Fruit fly (Drosophila melanogaster): ENCODE data around the gene Mocs1.

Gene Mocs1

DNA sequence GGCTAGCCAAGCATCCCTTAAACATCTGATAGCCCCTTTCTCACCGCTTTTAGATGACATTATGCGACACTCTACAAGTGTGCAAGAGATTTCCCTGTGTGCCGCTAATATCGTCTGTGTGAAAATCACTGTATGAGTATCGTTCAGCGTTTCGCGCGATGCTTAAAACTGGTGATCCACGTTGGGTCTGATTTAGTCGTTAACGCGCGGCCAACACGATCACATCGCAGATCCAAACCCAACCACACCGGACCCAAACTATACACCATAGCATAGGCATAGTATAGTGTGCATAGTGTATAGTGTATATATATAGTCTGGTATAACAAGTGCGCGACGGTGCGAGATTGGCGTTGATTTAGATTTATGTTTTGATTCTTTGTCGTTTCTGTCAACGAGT lies 16.5 kb upstream of the Mocs1 start, which contains the start of gene CG7888:
Gene CG7888 (plus strand): TSS at position 193 of the 400 bp plus-strand sequence.
- TF ChIP-seq CG17801 (GFP tag; optimal IDR thresholded peaks at IDR 0.05; ENCODE audit: partially characterized antibody) = no peak

DNA sequence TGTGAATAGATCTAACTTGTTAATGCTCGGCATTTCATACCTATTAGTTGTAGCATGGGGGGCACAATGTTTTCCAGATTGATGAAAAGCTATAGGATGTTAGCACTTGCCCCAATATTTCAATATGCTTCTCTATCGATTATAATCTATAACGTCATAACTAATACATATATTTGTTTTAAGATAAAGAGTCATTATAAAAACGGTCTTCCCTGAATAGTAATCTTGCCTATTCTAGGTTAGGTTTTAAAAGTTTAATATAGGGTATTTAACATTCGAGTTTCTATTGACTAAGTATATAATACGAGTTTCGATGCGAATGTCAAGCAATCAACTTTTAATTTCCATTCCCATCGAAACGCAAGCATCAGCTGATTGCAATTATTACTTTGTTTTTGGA lies 9.1 kb upstream of the Mocs1 start, which contains the start of the genes CG6321 and Blos2:
Gene CG6321 (minus strand): TSS at position 25 of the 400 bp plus-strand sequence.
Gene Blos2 (plus strand): TSS at position 372 of the 400 bp plus-strand sequence.
- peak; percentile 89 for TF ChIP-seq CG17801 (GFP tag; optimal IDR thresholded peaks at IDR 0.05; ENCODE audit: partially characterized antibody)

DNA sequence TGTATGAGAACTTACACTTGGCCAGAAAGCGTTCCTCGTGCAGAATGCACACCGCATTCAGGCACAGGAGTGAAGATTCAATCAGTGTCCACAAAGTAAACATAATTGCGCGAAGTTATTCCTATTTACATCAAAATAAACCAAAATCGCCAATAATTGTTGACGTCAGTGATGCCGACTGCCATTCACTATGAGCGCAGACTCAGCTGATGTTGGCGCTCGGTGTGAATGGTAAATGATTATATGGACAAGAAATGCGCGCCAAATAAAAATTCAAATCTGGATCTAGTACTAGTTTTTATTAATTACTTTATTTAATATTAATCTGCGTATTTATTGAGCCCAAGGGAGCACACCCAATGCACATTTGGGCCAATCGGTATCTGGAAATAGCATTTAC lies 7.9 kb upstream of the Mocs1 start, which contains the start of gene CG32069:
Gene CG32069 (minus strand): TSS at position 174 of the 400 bp plus-strand sequence.
- no peak for TF ChIP-seq CG17801 (GFP tag; optimal IDR thresholded peaks at IDR 0.05; ENCODE audit: partially characterized antibody)

DNA sequence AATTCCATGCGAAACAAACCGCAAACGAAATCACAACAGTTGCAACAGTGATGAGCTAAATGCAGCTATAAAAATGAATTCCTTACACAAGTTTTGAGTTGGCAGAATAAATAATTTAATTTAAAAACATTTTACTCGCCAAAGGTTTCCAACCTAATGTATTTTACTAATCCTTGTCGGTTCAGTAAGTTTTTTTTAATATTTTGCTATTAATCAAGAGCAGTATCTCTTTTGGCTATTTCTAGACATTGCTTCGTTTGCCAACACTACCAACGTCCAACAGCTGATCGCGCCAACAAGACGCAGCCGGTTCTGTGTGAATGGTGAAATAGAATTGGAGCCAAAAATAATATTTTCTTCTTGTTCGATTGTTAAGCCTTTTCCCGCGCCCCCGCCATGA lies 5.6 kb upstream of the Mocs1 start, which contains the start of the genes CG32075, CG45101 and SuUR:
Gene CG32075 (minus strand): TSS at position 253 of the 400 bp plus-strand sequence.
Gene CG45101 (plus strand): TSS at position 303 of the 400 bp plus-strand sequence.
Gene SuUR (plus strand): TSS at position 303 of the 400 bp plus-strand sequence.
- peak; percentile 60 for TF ChIP-seq CG17801 (GFP tag; optimal IDR thresholded peaks at IDR 0.05; ENCODE audit: partially characterized antibody)

DNA sequence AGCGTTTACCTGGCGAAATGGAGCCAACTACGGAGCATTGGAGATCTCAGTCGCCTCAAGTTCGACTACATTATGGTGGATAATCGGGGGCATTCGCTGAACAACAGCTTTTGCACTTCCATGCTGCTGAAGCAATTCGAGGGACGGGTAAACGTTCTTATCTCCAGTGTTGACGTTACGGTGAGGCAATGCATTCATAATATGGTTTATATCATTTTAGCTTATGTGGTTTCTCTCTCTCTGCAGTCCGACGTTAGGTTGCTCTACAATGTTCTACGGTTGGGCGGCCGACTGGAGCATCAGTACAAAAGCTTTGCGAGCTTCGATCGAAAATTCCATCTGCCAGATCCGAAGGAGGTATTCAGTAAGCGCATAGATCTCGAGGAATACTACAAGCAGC lies 4.5 kb upstream of the Mocs1 start:
- no peak for TF ChIP-seq CG17801 (GFP tag; optimal IDR thresholded peaks at IDR 0.05; ENCODE audit: partially characterized antibody)

DNA sequence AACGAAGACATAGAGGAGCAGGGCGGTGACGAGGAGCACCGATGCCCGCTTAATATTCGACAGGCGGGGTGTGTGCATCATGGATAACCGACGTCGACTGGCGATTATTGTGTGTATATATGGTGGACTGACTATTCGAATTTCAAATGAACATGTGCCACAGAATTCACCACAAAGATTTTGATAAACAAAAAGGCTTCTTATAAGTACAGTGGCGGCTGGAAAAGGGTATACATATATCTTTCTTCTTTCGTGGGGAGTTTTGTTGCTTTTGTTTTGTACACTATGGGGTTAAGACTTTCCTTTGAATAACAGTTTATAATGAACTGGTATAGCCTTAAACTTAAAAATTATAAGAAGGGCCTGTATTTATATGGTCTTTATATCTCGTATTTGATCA lies 562 bp upstream of the Mocs1 start, which contains the start of gene CG6310:
Gene CG6310 (minus strand): TSS at position 101 of the 400 bp plus-strand sequence.
- TF ChIP-seq CG17801 (GFP tag; optimal IDR thresholded peaks at IDR 0.05; ENCODE audit: partially characterized antibody) = no peak

DNA sequence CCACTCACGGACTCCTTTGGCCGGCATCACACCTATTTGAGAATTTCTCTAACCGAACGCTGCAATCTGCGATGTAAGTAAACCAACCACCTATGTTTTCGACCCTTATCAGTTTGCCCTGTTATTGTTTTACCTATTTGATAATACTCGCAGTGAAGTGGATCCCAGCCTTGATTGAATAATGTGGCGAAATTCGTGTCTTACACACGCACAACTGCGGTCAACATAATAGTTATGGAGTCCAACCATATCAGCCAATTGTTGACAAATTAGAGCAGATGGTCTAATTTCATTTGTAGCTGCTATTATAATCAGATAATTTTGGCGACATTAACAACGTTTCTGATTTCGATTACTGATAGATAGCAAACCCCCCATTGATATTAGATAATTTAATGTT lies 731 bp downstream of the Mocs1 start:
- no peak for TF ChIP-seq CG17801 (GFP tag; optimal IDR thresholded peaks at IDR 0.05; ENCODE audit: partially characterized antibody)

DNA sequence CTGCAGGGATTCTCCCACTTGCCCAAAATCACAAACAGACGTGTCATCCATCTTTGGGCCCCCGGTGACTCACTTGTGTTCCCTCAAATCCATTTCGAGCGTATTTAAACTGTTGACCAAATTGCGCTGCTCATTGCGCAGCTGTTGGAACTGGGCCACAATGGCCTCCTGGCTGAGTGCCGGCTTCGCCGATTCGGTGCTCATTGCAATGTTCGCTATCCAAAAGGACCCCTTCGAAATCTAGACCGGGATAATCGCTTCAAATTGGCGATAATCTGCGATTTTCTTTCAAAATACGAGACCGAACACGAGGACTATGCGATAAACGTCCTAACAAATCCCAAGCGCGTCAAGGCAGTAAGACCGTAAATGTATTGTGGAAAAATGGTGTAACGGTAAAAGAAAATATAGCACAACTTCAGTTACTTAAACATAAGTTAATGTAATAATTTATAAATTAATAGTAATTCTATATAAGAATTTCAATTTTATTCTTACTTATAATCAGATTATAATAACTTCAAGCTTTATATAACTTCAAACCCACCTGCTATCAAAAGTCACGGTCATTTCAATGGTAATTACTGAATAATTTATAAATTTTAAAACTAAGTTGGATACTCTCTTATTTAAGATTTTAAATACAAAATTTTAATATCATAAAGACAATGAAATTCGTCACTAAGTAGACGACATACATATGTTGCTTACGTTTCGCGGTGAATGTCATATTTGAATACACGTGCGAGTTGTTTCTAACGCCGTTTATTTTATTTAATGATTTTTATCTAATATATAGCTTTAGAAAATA lies 3.9 kb downstream of the Mocs1 start, which contains the start of the genes Pfdn2 and Noc1:
Gene Pfdn2 (minus strand): TSS at position 346 of the 811 bp plus-strand sequence.
Gene Noc1 (plus strand): TSS at position 727 of the 811 bp plus-strand sequence.
- TF ChIP-seq CG17801 (GFP tag; optimal IDR thresholded peaks at IDR 0.05; ENCODE audit: partially characterized antibody) = no peak

DNA sequence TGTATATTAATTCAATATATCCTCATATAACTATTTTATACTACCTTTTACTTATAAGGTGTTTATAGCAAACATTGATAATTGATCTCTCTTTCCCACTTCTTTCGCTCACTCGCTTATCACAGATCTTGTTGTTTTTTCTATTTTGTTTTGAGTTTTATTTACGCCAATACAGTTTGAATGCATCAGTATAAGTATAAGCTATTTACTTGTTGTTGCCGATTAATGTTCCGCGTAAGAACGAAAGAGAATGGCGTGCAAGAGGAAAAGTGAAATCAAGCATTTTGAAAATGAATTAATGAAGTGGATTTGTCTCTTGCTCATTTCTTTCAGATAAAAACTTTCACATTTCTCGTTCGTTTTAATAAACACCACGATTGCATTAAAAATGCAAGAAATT lies 13.3 kb downstream of the Mocs1 start:
- TF ChIP-seq CG17801 (GFP tag; optimal IDR thresholded peaks at IDR 0.05; ENCODE audit: partially characterized antibody) = peak; percentile 34

DNA sequence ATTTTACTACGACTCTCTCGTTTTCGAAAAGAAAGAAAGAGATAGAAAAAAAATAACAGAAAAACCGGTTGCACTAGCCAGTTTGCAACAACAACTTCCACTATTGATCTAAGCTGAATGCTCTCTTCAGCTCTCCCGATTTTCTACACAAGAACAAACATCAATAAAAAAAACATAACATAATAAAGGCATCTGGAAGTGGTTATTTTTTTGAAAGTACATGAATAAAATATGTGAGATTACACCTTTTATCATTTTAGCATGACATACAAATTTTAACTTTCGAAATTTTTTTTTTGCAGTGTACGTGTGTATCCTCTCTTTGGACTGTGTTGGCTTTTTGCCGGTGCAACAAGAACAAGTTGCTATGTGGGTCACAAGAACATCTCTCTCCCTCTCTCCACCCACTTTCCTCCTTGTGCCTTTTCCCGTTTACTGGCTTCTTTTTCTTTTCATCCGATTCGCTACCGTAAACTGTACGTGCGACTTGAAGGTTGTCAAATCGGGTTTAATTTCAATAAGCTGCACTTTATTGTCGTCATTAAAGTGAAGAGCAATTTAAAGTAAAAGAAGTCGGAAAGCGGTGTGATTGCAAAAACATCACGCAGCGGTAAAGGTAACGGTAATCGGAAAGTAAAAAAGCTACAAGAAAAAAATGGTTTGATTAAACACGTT lies 14.4 kb downstream of the Mocs1 start:
- TF ChIP-seq CG17801 (GFP tag; optimal IDR thresholded peaks at IDR 0.05; ENCODE audit: partially characterized antibody) = peak; percentile 93

DNA sequence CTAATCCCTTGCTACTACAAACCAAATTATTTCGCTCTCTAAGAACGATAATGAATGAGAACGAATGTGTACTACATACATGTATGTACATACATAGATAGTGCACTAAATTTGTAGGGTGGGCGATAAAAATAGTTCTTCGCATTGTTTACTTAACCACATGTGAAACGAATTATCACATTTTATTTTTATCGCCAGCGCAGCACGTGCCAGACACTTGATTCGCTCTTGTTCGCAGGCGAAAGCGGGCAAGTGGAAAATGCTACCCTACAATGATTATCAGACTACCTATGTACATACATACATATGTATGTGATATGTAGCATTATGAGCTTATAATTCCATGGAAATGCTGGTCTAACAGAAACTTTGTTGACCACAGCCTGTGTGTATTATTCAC lies 15.5 kb downstream of the Mocs1 start:
- no peak for TF ChIP-seq CG17801 (GFP tag; optimal IDR thresholded peaks at IDR 0.05; ENCODE audit: partially characterized antibody)

DNA sequence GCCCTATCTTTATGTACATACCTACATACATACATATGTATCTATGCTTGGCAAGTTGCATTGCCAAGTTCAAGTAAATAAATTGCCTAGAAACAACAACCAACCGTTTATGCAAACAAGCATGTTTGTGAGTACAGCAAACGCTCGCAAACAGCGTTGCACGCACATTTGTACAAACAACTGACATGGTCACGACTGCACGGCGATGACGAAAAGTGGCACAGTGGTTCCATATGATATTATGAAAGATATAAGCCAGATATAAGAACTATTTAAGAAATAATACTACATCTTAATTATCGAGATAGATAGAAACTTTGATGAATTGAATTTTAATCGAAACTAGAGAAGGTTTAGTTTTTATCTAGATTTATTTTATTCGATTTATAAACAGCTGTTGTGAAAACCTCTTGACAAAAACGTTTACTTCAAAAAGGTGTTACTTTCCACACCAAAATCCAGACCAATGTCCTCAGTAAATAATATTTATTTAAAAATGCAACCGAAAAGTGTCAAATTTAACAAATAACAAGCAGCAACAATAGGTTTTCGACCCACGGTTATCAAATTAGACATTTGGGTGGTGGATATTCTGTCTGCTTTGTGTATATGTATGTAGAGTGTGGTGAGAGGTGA lies 19.6 kb downstream of the Mocs1 start:
- TF ChIP-seq CG17801 (GFP tag; optimal IDR thresholded peaks at IDR 0.05; ENCODE audit: partially characterized antibody) = peak; percentile 51

DNA sequence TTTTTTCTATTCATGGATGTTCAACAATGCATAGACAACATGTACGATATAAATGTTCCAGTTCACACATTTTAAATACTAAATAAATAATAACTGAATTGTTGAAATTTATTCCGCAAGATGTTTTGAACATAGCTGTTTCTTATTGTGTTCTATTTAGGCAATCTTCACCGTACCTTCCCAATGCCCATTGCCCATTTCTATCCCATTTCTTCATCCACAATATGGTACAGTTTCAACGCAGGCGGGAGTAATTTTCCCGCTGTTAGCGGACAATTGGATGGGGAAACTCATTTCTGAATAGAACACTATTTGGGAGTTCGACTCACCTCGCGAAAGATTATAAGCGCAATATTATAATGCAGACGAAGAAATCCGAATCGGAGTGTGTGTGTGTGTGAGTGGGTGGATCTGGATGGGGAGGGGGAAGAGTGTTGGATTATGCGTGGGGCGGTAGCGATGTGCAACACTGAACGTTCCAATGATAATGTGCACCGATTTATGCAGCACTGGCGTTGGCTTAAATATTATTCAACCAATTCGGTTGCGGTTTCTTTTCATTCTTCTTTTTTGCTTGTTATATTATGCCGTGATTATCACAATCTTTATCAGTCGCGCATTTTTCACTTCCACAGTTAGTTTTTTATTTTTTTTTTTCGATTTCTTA lies 21.8 kb downstream of the Mocs1 start:
- peak; percentile 56 for TF ChIP-seq CG17801 (GFP tag; optimal IDR thresholded peaks at IDR 0.05; ENCODE audit: partially characterized antibody)

DNA sequence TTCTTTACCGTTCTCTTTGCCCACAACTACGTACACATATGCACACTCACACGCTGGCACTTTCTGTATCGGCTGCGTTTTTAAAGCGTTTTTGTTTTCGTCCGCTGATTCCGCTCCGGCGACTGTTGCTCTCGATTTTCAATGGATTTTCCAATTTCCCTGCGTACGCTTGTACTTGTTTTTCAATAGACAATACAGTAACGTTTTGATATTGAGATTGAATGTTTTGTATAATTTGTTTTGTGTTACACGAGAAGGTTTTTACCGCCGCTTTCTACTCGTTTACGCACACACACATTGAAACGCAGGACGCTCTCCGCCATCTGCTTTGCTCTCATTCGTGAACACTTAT lies 22.3 kb downstream of the Mocs1 start:
- no peak for TF ChIP-seq CG17801 (GFP tag; optimal IDR thresholded peaks at IDR 0.05; ENCODE audit: partially characterized antibody)

All from ovary, adult (tissue).